Worm (Caenorhabditis elegans) whole organism, L4 larva: Measurements from ENCODE around the gene F39F10.5.
A peak's percentile ranks its signal among the peaks of the same experiment; 100 is the strongest.

Experiments
- F44E2.7 ChIP-seq: fragments of 200-800 bp; sonication (Bioruptor generic); IDR thresholded peaks from 2 replicates; pipeline ENCODE4 v2.1.2; 2022; ENCODE audit warnings: missing genetic modification characterization, missing compliant biosample characterization
- Y48G9A.11 ChIP-seq: fragments of 200-800 bp; sonication (Bioruptor generic); IDR thresholded peaks from 2 replicates; pipeline ENCODE4 v1.3.6; 2022; ENCODE audit warnings: missing genetic modification reagents, missing genetic modification characterization, missing compliant biosample characterization
- Y75B8A.6 ChIP-seq: fragments of 200-800 bp; sonication (Bioruptor generic); IDR thresholded peaks from 2 replicates; pipeline ENCODE4 v1.3.6; 2022; ENCODE audit warnings: missing genetic modification reagents, missing genetic modification characterization, missing compliant biosample characterization
- ZK337.2 ChIP-seq: fragments of 200-800 bp; sonication (Bioruptor generic); IDR thresholded peaks from 2 replicates; pipeline ENCODE4 v1.3.6; 2022; ENCODE audit warnings: missing genetic modification reagents, missing genetic modification characterization, missing compliant biosample characterization
- ZK546.5 ChIP-seq, 2 experiments: sonication (generic microtip); optimal IDR thresholded peaks; 2 replicates each; lab custom pipeline; 2017; ENCODE audit warnings: missing biosample characterization in 2 of 2, missing genetic modification characterization in 2 of 2
- aha-1 ChIP-seq: fragments of 150-350 bp; peaks from one replicate; lab custom pipeline; 2014; ENCODE audit warnings: missing biosample characterization, missing genetic modification characterization
- ama-1 ChIP-seq: fragments of 150-350 bp; optimal IDR thresholded peaks from 2 replicates; lab custom pipeline; 2014; ENCODE audit warnings: inconsistent platforms, mixed read lengths
- arid-1 ChIP-seq: fragments of 200-800 bp; sonication (Bioruptor generic); conservative IDR thresholded peaks from 2 replicates; pipeline ENCODE4 v1.3.6; 2022; ENCODE audit warnings: missing genetic modification reagents, missing genetic modification characterization, missing compliant biosample characterization
- ceh-62 ChIP-seq: sonication (generic microtip); optimal IDR thresholded peaks from 2 replicates; lab custom pipeline; 2017; ENCODE audit warnings: missing biosample characterization, missing genetic modification characterization
- ces-1 ChIP-seq: fragments of 150-350 bp; sonication (generic microtip); optimal IDR thresholded peaks from 4 replicates; lab custom pipeline; 2014; ENCODE audit warnings: missing biosample characterization, missing genetic modification reagents, missing genetic modification characterization
- daf-16 ChIP-seq, 3 experiments: sonication (generic microtip); optimal IDR thresholded peaks; 2 replicates each; lab custom pipeline; 2016 to 2017; ENCODE audit warnings: missing genetic modification characterization in 3 of 3, missing genetic modification reagents in 3 of 3, mild to moderate bottlenecking in 2 of 3, missing compliant biosample characterization in 2 of 3, missing biosample characterization in 1 of 3, moderate library complexity in 1 of 3
- daf-8 ChIP-seq: fragments of 200-800 bp; sonication (Bioruptor generic); IDR thresholded peaks from 2 replicates; pipeline ENCODE4 v1.3.6; 2022; ENCODE audit warnings: missing genetic modification characterization, missing compliant biosample characterization
- dmd-6 ChIP-seq: fragments of 200-800 bp; sonication (Bioruptor generic); IDR thresholded peaks from 2 replicates; pipeline ENCODE4 v1.3.6; 2022; ENCODE audit warnings: missing genetic modification reagents, missing genetic modification characterization, missing compliant biosample characterization
- dmd-9 ChIP-seq: fragments of 200-800 bp; sonication (Bioruptor generic); IDR thresholded peaks from 2 replicates; pipeline ENCODE4 v1.3.6; 2022; ENCODE audit warnings: missing genetic modification reagents, missing genetic modification characterization, missing compliant biosample characterization
- duxl-1 ChIP-seq: sonication (generic microtip); optimal IDR thresholded peaks from 2 replicates; lab custom pipeline; 2016; ENCODE audit warnings: mild to moderate bottlenecking, missing genetic modification characterization, moderate library complexity, missing compliant biosample characterization; ENCODE audit not compliant: poor library complexity
- egl-27 ChIP-seq: sonication (generic microtip); optimal IDR thresholded peaks from 3 replicates; lab custom pipeline; 2017; ENCODE audit warnings: missing biosample characterization, missing genetic modification reagents, missing genetic modification characterization
- fos-1 ChIP-seq: fragments of 150-350 bp; optimal IDR thresholded peaks from 2 replicates; lab custom pipeline; 2014; ENCODE audit warnings: missing biosample characterization, missing genetic modification characterization
- hlh-30 ChIP-seq: sonication (generic microtip); optimal IDR thresholded peaks from 2 replicates; lab custom pipeline; 2017; ENCODE audit warnings: antibody characterized with exemption, mild to moderate bottlenecking, missing genetic modification characterization, missing compliant biosample characterization; ENCODE audit not compliant: insufficient read depth
- jun-1 ChIP-seq: fragments of 150-350 bp; optimal IDR thresholded peaks from 2 replicates; lab custom pipeline; 2014; ENCODE audit warnings: missing biosample characterization, missing genetic modification reagents, missing genetic modification characterization
- lin-13 ChIP-seq: fragments of 150-350 bp; optimal IDR thresholded peaks from 2 replicates; lab custom pipeline; 2014; ENCODE audit warnings: missing biosample characterization, missing genetic modification reagents, missing genetic modification characterization
- lin-29 ChIP-seq: fragments of 200-800 bp; sonication (Bioruptor generic); IDR thresholded peaks from 2 replicates; pipeline ENCODE4 v1.3.6; 2022; ENCODE audit warnings: missing genetic modification reagents, missing genetic modification characterization, missing compliant biosample characterization
- lin-38 ChIP-seq: fragments of 200-800 bp; sonication (Bioruptor generic); IDR thresholded peaks from 2 replicates; pipeline ENCODE4 v1.3.6; 2022; ENCODE audit warnings: missing genetic modification reagents, missing genetic modification characterization, missing compliant biosample characterization
- lsy-2 ChIP-seq, 2 experiments: fragments of 150-350 bp in 1 of 2; sonication (generic microtip) in 1 of 2; optimal IDR thresholded peaks; 2 replicates each; lab custom pipeline; 2014 to 2017; ENCODE audit warnings: missing biosample characterization in 2 of 2, missing genetic modification characterization in 2 of 2
- madf-9 ChIP-seq: fragments of 200-800 bp; sonication (Bioruptor generic); conservative IDR thresholded peaks from 2 replicates; pipeline ENCODE4 v1.3.6; 2022; ENCODE audit warnings: missing genetic modification reagents, missing genetic modification characterization, missing compliant biosample characterization
- mep-1 ChIP-seq: fragments of 150-350 bp; sonication (generic microtip); optimal IDR thresholded peaks from 3 replicates; lab custom pipeline; 2014; ENCODE audit warnings: missing biosample characterization, missing genetic modification characterization
- nhr-102 ChIP-seq: sonication (generic microtip); optimal IDR thresholded peaks from 2 replicates; lab custom pipeline; 2016; ENCODE audit warnings: mild to moderate bottlenecking, missing genetic modification characterization, moderate library complexity, missing compliant biosample characterization
- nhr-11 ChIP-seq: fragments of 150-350 bp; optimal IDR thresholded peaks from 2 replicates; lab custom pipeline; 2014; ENCODE audit warnings: missing biosample characterization, missing genetic modification characterization
- nhr-111 ChIP-seq: fragments of 200-800 bp; sonication (Bioruptor generic); optimal IDR thresholded peaks from 2 replicates; lab custom pipeline; 2018; ENCODE audit warnings: mild to moderate bottlenecking, missing genetic modification characterization, missing compliant biosample characterization
- nhr-41 ChIP-seq: fragments of 200-800 bp; sonication (Bioruptor generic); IDR thresholded peaks from 2 replicates; pipeline ENCODE4 v1.3.6; 2022; ENCODE audit warnings: missing genetic modification reagents, missing genetic modification characterization, missing compliant biosample characterization
- nhr-42 ChIP-seq: fragments of 200-800 bp; sonication (Bioruptor generic); IDR thresholded peaks from 2 replicates; pipeline ENCODE4 v1.3.6; 2022; ENCODE audit warnings: missing genetic modification characterization, missing compliant biosample characterization
- nhr-6 ChIP-seq: fragments of 150-350 bp; optimal IDR thresholded peaks from 2 replicates; lab custom pipeline; 2014; ENCODE audit warnings: missing biosample characterization, missing genetic modification characterization
- nhr-76 ChIP-seq: fragments of 150-350 bp; optimal IDR thresholded peaks from 2 replicates; lab custom pipeline; 2014; ENCODE audit warnings: missing biosample characterization, missing genetic modification characterization
- php-3 ChIP-seq: fragments of 200-800 bp; sonication (Bioruptor generic); IDR thresholded peaks from 2 replicates; pipeline ENCODE4 v1.3.6; 2022; ENCODE audit warnings: missing genetic modification reagents, missing genetic modification characterization, missing compliant biosample characterization
- rbr-2 ChIP-seq: sonication (generic microtip); optimal IDR thresholded peaks from 2 replicates; lab custom pipeline; 2016; ENCODE audit warnings: missing genotype, missing genetic modification characterization, missing compliant biosample characterization
- saeg-2 ChIP-seq: fragments of 200-800 bp; sonication (Bioruptor generic); IDR thresholded peaks from 2 replicates; pipeline ENCODE4 v1.3.6; 2022; ENCODE audit warnings: missing genetic modification reagents, missing genetic modification characterization, missing compliant biosample characterization
- set-16 ChIP-seq: fragments of 200-800 bp; sonication (Bioruptor generic); IDR thresholded peaks from 2 replicates; pipeline ENCODE4 v1.3.6; 2022; ENCODE audit warnings: missing genetic modification reagents, missing genetic modification characterization, missing compliant biosample characterization
- skn-1 ChIP-seq: fragments of 150-350 bp; optimal IDR thresholded peaks from 2 replicates; lab custom pipeline; 2014; ENCODE audit warnings: missing biosample characterization, missing genetic modification characterization
- snpc-1.2 ChIP-seq: fragments of 200-800 bp; sonication (Bioruptor generic); IDR thresholded peaks from 2 replicates; pipeline ENCODE4 v1.3.6; 2022; ENCODE audit warnings: missing genetic modification reagents, missing genetic modification characterization, missing compliant biosample characterization
- spr-1 ChIP-seq: sonication (generic microtip); optimal IDR thresholded peaks from 2 replicates; lab custom pipeline; 2016; ENCODE audit warnings: mild to moderate bottlenecking, missing genetic modification characterization, missing compliant biosample characterization
- spr-3 ChIP-seq: fragments of 200-800 bp; sonication (Bioruptor generic); optimal IDR thresholded peaks from 2 replicates; lab custom pipeline; 2018; ENCODE audit warnings: mild to moderate bottlenecking, missing genetic modification characterization, missing compliant biosample characterization
- tag-97 ChIP-seq: fragments of 200-800 bp; sonication (Bioruptor generic); IDR thresholded peaks from 2 replicates; pipeline ENCODE4 v1.3.6; 2022; ENCODE audit warnings: missing genetic modification characterization, missing compliant biosample characterization
- unc-130 ChIP-seq: sonication (generic microtip); optimal IDR thresholded peaks from 2 replicates; lab custom pipeline; 2016; ENCODE audit warnings: missing genetic modification reagents, missing genetic modification characterization, missing compliant biosample characterization
- unc-39 ChIP-seq: sonication (generic microtip); optimal IDR thresholded peaks from 2 replicates; lab custom pipeline; 2017; ENCODE audit warnings: missing biosample characterization, missing genetic modification characterization
- unc-62 ChIP-seq, 3 experiments: fragments of 150-350 bp in 1 of 3; sonication (generic microtip); optimal IDR thresholded peaks in 2 of 3; peaks in 1 of 3; 1 replicate in 1 of 3; 2 replicates in 2 of 3; lab custom pipeline; 2014 to 2017; ENCODE audit warnings: missing biosample characterization in 3 of 3, missing genetic modification characterization in 3 of 3, missing genetic modification reagents in 3 of 3, missing genotype in 1 of 3
- zag-1 ChIP-seq: fragments of 150-350 bp; optimal IDR thresholded peaks from 2 replicates; lab custom pipeline; 2014; ENCODE audit warnings: missing biosample characterization, missing genetic modification characterization
- zfp-3 ChIP-seq: fragments of 200-800 bp; sonication (Bioruptor generic); conservative IDR thresholded peaks from 2 replicates; pipeline ENCODE4 v1.3.6; 2022; ENCODE audit warnings: missing genetic modification reagents, missing genetic modification characterization, missing compliant biosample characterization
- zip-11 ChIP-seq: fragments of 200-800 bp; sonication (Bioruptor generic); IDR thresholded peaks from 2 replicates; pipeline ENCODE4 v1.3.6; 2022; ENCODE audit warnings: missing genetic modification characterization, missing compliant biosample characterization
- zip-2 ChIP-seq: fragments of 150-350 bp; optimal IDR thresholded peaks from 2 replicates; lab custom pipeline; 2014; ENCODE audit warnings: missing biosample characterization, missing genetic modification characterization

Gene F39F10.5

DNA sequence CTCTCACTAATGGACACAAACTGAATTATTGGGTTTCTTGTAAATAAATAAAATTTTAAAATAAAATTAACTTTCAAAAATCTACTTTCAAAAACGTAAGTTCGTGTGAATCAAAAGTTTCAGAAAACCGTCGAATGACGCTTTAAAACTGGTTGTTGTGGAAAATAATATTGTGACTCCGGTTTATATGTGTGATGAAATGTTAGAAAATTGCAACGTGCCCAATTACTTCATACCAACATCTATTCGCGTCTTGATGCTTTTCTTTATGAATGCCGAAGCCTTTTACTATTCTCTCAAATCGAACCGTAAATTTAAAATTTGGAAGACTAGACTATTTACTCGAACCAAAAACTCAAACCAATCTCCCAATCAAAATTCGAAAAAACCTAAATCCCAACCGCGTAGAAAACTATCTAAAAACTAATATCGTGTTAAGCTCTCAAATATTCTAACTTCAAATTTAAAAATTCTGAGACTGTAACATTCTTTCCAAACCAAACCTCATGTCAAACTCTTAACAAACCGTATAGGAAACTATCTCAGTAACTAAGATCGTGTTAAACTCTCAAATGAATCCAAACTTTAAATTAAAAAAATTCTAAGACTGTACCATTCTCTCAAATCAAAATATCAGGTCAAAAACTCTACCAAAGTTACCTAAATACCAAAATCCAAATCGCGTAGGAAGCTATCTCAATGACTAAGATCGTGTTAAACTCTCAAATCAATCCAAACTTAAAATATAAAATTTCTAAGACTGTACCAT is 17.9 kb upstream of the F39F10.5 start (continued):
- no peak for TF ChIP-seq nhr-76 (tag; lab: Kevin White, UChicago)
- TF ChIP-seq ama-1 (lab: Kevin White, UChicago), result peak; percentile 97
- TF ChIP-seq zfp-3 (GFP tag; lab: Robert Waterston, UW), result peak; percentile 96
- TF ChIP-seq lin-13, result peak; percentile 50
- peak; percentile 42 for TF ChIP-seq nhr-6
- TF ChIP-seq dmd-6 (GFP tag; lab: Robert Waterston, UW), result peak; percentile 40
- peak; percentile 78 for TF ChIP-seq php-3 (GFP tag; lab: Robert Waterston, UW)
- TF ChIP-seq lin-29 (GFP tag; lab: Robert Waterston, UW), result peak; percentile 82
- TF ChIP-seq snpc-1.2 (GFP tag; lab: Robert Waterston, UW), result peak; percentile 48
- TF ChIP-seq daf-16 (GFP tag; optimal IDR thresholded peaks at IDR 0.05; lab: Kevin White, UChicago), result no peak
- TF ChIP-seq daf-16 (tag; optimal IDR thresholded peaks at IDR 0.05; lab: Kevin White, UChicago), result peak; percentile 60
- TF ChIP-seq nhr-11, result peak; percentile 32
- TF ChIP-seq unc-130 (GFP tag; lab: Kevin White, UChicago), result no peak
- no peak for TF ChIP-seq ces-1
- TF ChIP-seq set-16 (GFP tag; lab: Robert Waterston, UW), result no peak
- no peak for TF ChIP-seq zag-1 (tag; lab: Kevin White, UChicago)
- TF ChIP-seq aha-1, result peak; percentile 99
- no peak for TF ChIP-seq spr-3 (GFP tag; lab: Kevin White, UChicago)
- peak; percentile 62; the same call in 1 of the 2 replicates for TF ChIP-seq daf-8 (GFP tag; lab: Robert Waterston, UW)
- no peak for TF ChIP-seq zip-2 (tag; lab: Kevin White, UChicago)
- no peak for TF ChIP-seq jun-1 (tag; lab: Kevin White, UChicago)
- no peak for TF ChIP-seq unc-39 (tag; lab: Kevin White, UChicago)
- peak; percentile 68; the same call in 1 of the 2 replicates for TF ChIP-seq nhr-42 (GFP tag; lab: Robert Waterston, UW)
- TF ChIP-seq fos-1 (tag; lab: Kevin White, UChicago), result no peak
- no peak for TF ChIP-seq ZK546.5 (tag; optimal IDR thresholded peaks at IDR 0.05; lab: Kevin White, UChicago)
- TF ChIP-seq arid-1, result peak; percentile 70

- no peak; the same call in 1 of the 2 replicates for TF ChIP-seq Y75B8A.6
- TF ChIP-seq egl-27, result no peak
- peak; percentile 80; the same call in 1 of the 2 replicates for TF ChIP-seq F44E2.7 (GFP tag; lab: Robert Waterston, UW)
- peak; percentile 76 for TF ChIP-seq nhr-41 (GFP tag; lab: Robert Waterston, UW)
- peak in 1 of 2 experiments; percentile 95 for TF ChIP-seq unc-62 (GFP tag; optimal IDR thresholded peaks at IDR 0.05 in 1 of 2; lab: Kevin White, UChicago)
- TF ChIP-seq unc-62 (tag; optimal IDR thresholded peaks at IDR 0.05; lab: Kevin White, UChicago), result no peak
- peak; percentile 77 for TF ChIP-seq nhr-111
- TF ChIP-seq tag-97 (GFP tag; lab: Robert Waterston, UW), result 0 out of 2 replicates have a peak, but pooled peaks have one; percentile 67
- peak; percentile 67 for TF ChIP-seq Y48G9A.11 (GFP tag; lab: Robert Waterston, UW)
- peak; percentile 44 for TF ChIP-seq lin-29 (GFP tag; lab: Robert Waterston, UW)
- TF ChIP-seq saeg-2 (GFP tag; lab: Robert Waterston, UW), result peak; percentile 58; the same call in 1 of the 2 replicates
- peak; percentile 59 for TF ChIP-seq duxl-1
- peak; percentile 93 for TF ChIP-seq zfp-3 (GFP tag; lab: Robert Waterston, UW)
- peak; percentile 34 for TF ChIP-seq nhr-102 (tag; lab: Kevin White, UChicago)
- TF ChIP-seq rbr-2, result no peak
- no peak for TF ChIP-seq skn-1 (tag; lab: Kevin White, UChicago)
- TF ChIP-seq dmd-9 (GFP tag; lab: Robert Waterston, UW), result peak; percentile 55; the same call in 1 of the 2 replicates
- peak; percentile 42 for TF ChIP-seq lin-38 (GFP tag; lab: Robert Waterston, UW)
- TF ChIP-seq aha-1, result peak; percentile 99
- TF ChIP-seq spr-1 (tag; lab: Kevin White, UChicago), result no peak
- TF ChIP-seq ceh-62, result peak; percentile 19
- TF ChIP-seq mep-1 (tag; lab: Kevin White, UChicago), result peak; percentile 78
- peak; percentile 39 for TF ChIP-seq hlh-30 (tag; lab: Kevin White, UChicago)
- peak; percentile 44; the same call in 1 of the 2 replicates for TF ChIP-seq zip-11 (GFP tag; lab: Robert Waterston, UW)
- TF ChIP-seq madf-9 (GFP tag; lab: Robert Waterston, UW), result peak; percentile 77
- TF ChIP-seq zip-2 (tag; lab: Kevin White, UChicago), result peak; percentile 80
- peak; percentile 71 for TF ChIP-seq ZK337.2 (GFP tag; lab: Robert Waterston, UW)
- peak; percentile 66 to 83 for TF ChIP-seq lsy-2 (tag; optimal IDR thresholded peaks at IDR 0.05; lab: Kevin White, UChicago)
Observed at ce11 chrX:16930663-16931097, 17.1 kb upstream of the F39F10.5 start.
